Fruit fly (Drosophila melanogaster) Kc167 (cell line): ENCODE data around the gene Map205.

Experiments used
- Myc ChIP-seq: fragments of >200 bp; optimal IDR thresholded peaks from 2 replicates; lab custom pipeline; 2017; ENCODE audit warnings: missing external identifiers
- Sin3A ChIP-seq: fragments of >200 bp; optimal IDR thresholded peaks from 2 replicates; lab custom pipeline; 2018; ENCODE audit warnings: missing external identifiers
- h ChIP-seq: fragments of >200 bp; optimal IDR thresholded peaks from 3 replicates; lab custom pipeline; 2018; ENCODE audit warnings: missing external identifiers
- insv ChIP-seq: fragments of >200 bp; optimal IDR thresholded peaks from 3 replicates; lab custom pipeline; 2018; ENCODE audit warnings: missing external identifiers
- psq ChIP-seq: fragments of >200 bp; optimal IDR thresholded peaks from 2 replicates; lab custom pipeline; 2017; ENCODE audit warnings: missing external identifiers
- ttk ChIP-seq: sonication (Bioruptor generic); optimal IDR thresholded peaks from 2 replicates; lab custom pipeline; 2017; ENCODE audit warnings: missing external identifiers

Gene Map205

DNA sequence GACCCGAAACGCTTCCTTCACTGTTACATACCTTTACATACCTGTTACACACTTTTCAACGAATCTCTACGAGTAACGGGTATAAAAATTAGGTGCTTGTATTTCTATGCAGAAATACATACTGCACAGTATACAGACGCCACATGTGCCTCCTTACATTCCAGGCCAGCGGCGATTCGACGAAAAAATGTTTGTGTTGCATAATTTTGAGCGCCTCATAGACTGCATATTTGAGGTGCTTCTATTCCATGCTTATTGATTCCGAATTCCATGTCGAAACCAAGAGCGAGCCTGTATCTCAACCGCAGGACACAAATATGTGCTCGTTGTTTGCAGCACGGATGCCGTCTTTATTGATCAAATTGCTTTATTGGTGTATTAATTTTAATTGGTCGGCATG is 61.9 kb downstream of the Map205 start:
- no peak for TF ChIP-seq Myc
- no peak for TF ChIP-seq psq (lab: Kevin White, UChicago)
- no peak for TF ChIP-seq ttk
- no peak for TF ChIP-seq Sin3A (lab: Kevin White, UChicago)
- no peak for TF ChIP-seq h (lab: Kevin White, UChicago)
- TF ChIP-seq insv (lab: Kevin White, UChicago): no peak
